Worm (Caenorhabditis elegans) whole organism, L4 larva: ENCODE results near the gene cls-3.

Source experiments
- ama-1 ChIP-seq: fragments of 150-350 bp; optimal IDR thresholded peaks from 2 replicates; lab custom pipeline; 2014; ENCODE audit warnings: inconsistent platforms, mixed read lengths
- jun-1 ChIP-seq: fragments of 150-350 bp; optimal IDR thresholded peaks from 2 replicates; lab custom pipeline; 2014; ENCODE audit warnings: missing biosample characterization, missing genetic modification reagents, missing genetic modification characterization
- lsy-2 ChIP-seq, 2 experiments: fragments of 150-350 bp in 1 of 2; sonication (generic microtip) in 1 of 2; optimal IDR thresholded peaks; 2 replicates each; lab custom pipeline; 2014 to 2017; ENCODE audit warnings: missing biosample characterization in 2 of 2, missing genetic modification characterization in 2 of 2
- mxl-3 ChIP-seq: fragments of 200-800 bp; sonication (Bioruptor generic); optimal IDR thresholded peaks from 2 replicates; lab custom pipeline; 2018; ENCODE audit warnings: mild to moderate bottlenecking, missing genetic modification characterization, missing compliant biosample characterization
- unc-39 ChIP-seq: sonication (generic microtip); optimal IDR thresholded peaks from 2 replicates; lab custom pipeline; 2017; ENCODE audit warnings: missing biosample characterization, missing genetic modification characterization
- unc-62 ChIP-seq, 3 experiments: fragments of 150-350 bp in 1 of 3; sonication (generic microtip); optimal IDR thresholded peaks in 2 of 3; peaks in 1 of 3; 1 replicate in 1 of 3; 2 replicates in 2 of 3; lab custom pipeline; 2014 to 2017; ENCODE audit warnings: missing biosample characterization in 3 of 3, missing genetic modification characterization in 3 of 3, missing genetic modification reagents in 3 of 3, missing genotype in 1 of 3

DNA sequence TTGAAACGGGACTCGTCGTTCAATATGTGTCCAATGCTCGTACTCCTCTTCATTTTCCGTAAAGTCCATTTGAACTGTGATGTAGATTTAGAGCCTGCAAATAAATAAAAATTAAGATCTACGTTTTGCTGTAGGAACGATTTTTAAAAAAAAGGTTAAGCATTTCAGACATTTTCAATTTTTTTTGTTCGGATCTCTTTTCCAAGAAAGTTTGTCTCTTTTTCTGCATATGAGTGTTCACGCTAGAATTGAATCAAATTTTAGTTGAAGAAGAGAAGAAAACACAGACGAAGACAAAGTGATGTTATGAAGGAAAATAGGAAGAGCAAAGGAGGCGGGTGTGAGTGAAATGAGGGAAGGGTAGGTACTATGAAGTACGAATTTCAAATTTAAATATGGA lies 24.5 kb upstream of the cls-3 start, which contains the start of gene npr-29:
- TF ChIP-seq unc-39 (tag; lab: Kevin White, UChicago) (no peak), unc-62 (GFP tag; optimal IDR thresholded peaks at IDR 0.05 in 1 of 2; lab: Kevin White, UChicago) (no peak), unc-62 (tag; optimal IDR thresholded peaks at IDR 0.05; lab: Kevin White, UChicago) (no peak), jun-1 (tag; lab: Kevin White, UChicago) (no peak), ama-1 (lab: Kevin White, UChicago) (no peak), mxl-3 (GFP tag; lab: Kevin White, UChicago) (no peak), lsy-2 (tag; optimal IDR thresholded peaks at IDR 0.05; lab: Kevin White, UChicago) (no peak)
